Fruit fly (Drosophila melanogaster) whole organism, wandering third instar larva: Measurements from ENCODE around the gene Crag.

ENCODE experiments used
- Abd-B ChIP-seq: fragments of >200 bp; optimal IDR thresholded peaks from 2 replicates; lab custom pipeline; 2017; ENCODE audit warnings: missing biosample characterization, missing genetic modification characterization
- CG32264 ChIP-seq: fragments of 200-800 bp; sonication (Bioruptor generic); optimal IDR thresholded peaks from 2 replicates; lab custom pipeline; 2016; ENCODE audit warnings: missing biosample characterization, missing genetic modification characterization
- CG9705 ChIP-seq: fragments of 200-800 bp; sonication (Bioruptor generic); optimal IDR thresholded peaks from 2 replicates; lab custom pipeline; 2018; ENCODE audit warnings: missing biosample characterization, mild to moderate bottlenecking, missing genetic modification characterization
- CrebA ChIP-seq: fragments of 200-800 bp; sonication (Bioruptor generic); optimal IDR thresholded peaks from 2 replicates; lab custom pipeline; 2016; ENCODE audit warnings: missing biosample characterization, mild to moderate bottlenecking, missing genetic modification characterization, borderline replicate concordance
- HLH106 ChIP-seq: fragments of 200-800 bp; optimal IDR thresholded peaks from 3 replicates; lab custom pipeline; 2019; ENCODE audit warnings: missing biosample characterization, mild to moderate bottlenecking, missing genetic modification characterization, moderate library complexity
- Hnf4 ChIP-seq: fragments of 200-800 bp; sonication (Bioruptor generic); optimal IDR thresholded peaks from 2 replicates; lab custom pipeline; 2016; ENCODE audit warnings: missing biosample characterization, mild to moderate bottlenecking, missing genetic modification characterization
- Hr78 ChIP-seq: fragments of >200 bp; optimal IDR thresholded peaks from 2 replicates; lab custom pipeline; 2017; ENCODE audit warnings: missing biosample characterization, missing genetic modification characterization
- Hr83 ChIP-seq: fragments of 200-300 bp; sonication (Bioruptor generic); optimal IDR thresholded peaks from 2 replicates; lab custom pipeline; 2016; ENCODE audit warnings: missing biosample characterization, mild to moderate bottlenecking, missing genetic modification characterization, moderate library complexity; ENCODE audit not compliant: poor library complexity, severe bottlenecking
- Jra ChIP-seq: sonication (Bioruptor generic); optimal IDR thresholded peaks from 2 replicates; lab custom pipeline; 2016; ENCODE audit warnings: missing biosample characterization, missing genetic modification characterization
- Mio ChIP-seq: sonication (Bioruptor generic); optimal IDR thresholded peaks from 2 replicates; lab custom pipeline; 2016; ENCODE audit warnings: missing biosample characterization, missing genetic modification characterization
- Myc ChIP-seq: fragments of >200 bp; optimal IDR thresholded peaks from 2 replicates; lab custom pipeline; 2017
- N ChIP-seq: fragments of >200 bp; optimal IDR thresholded peaks from 2 replicates; lab custom pipeline; 2018; ENCODE audit warnings: missing biosample characterization, missing external identifiers, missing genetic modification characterization
- OdsH ChIP-seq: fragments of 200-800 bp; sonication (Bioruptor generic); optimal IDR thresholded peaks from 2 replicates; lab custom pipeline; 2016; ENCODE audit warnings: missing biosample characterization, mild to moderate bottlenecking, missing genetic modification characterization
- Rel ChIP-seq, 2 experiments: fragments of 200-800 bp; sonication (Bioruptor generic) in 1 of 2; optimal IDR thresholded peaks; 2 replicates in 1 of 2; 3 replicates in 1 of 2; lab custom pipeline; 2016 to 2019; ENCODE audit warnings: mild to moderate bottlenecking in 2 of 2, missing biosample characterization in 2 of 2, missing genetic modification characterization in 2 of 2, moderate library complexity in 1 of 2
- Sp1 ChIP-seq: fragments of 200-800 bp; sonication (Bioruptor generic); optimal IDR thresholded peaks from 3 replicates; lab custom pipeline; 2019; ENCODE audit warnings: missing biosample characterization, mild to moderate bottlenecking, missing genetic modification characterization, moderate library complexity
- br ChIP-seq: fragments of 200-800 bp; sonication (Bioruptor generic); optimal IDR thresholded peaks from 2 replicates; lab custom pipeline; 2016; ENCODE audit warnings: missing biosample characterization, missing genetic modification characterization
- brk ChIP-seq: fragments of 200-800 bp; sonication (Bioruptor generic); optimal IDR thresholded peaks from 2 replicates; lab custom pipeline; 2016; ENCODE audit warnings: missing biosample characterization, mild to moderate bottlenecking, missing genetic modification characterization
- dl ChIP-seq, 2 experiments: fragments of 175-275, 200-275 bp in 1 of 2; fragments of 200-275 bp in 1 of 2; sonication (Bioruptor generic); optimal IDR thresholded peaks; lab custom pipeline; 2018; ENCODE audit warnings: mild to moderate bottlenecking in 2 of 2, missing biosample characterization in 2 of 2, missing genetic modification characterization in 2 of 2, moderate library complexity in 2 of 2; ENCODE audit not compliant: partially characterized antibody in 2 of 2, insufficient read depth in 1 of 2
- dmrt93B ChIP-seq: fragments of 200-800 bp; sonication (Bioruptor generic); optimal IDR thresholded peaks from 2 replicates; lab custom pipeline; 2018; ENCODE audit warnings: missing biosample characterization, mild to moderate bottlenecking, missing genetic modification characterization
- dsf ChIP-seq: sonication (Bioruptor generic); optimal IDR thresholded peaks from 2 replicates; lab custom pipeline; 2016; ENCODE audit warnings: missing biosample characterization, missing genetic modification characterization, borderline replicate concordance
- ey ChIP-seq: fragments of 200-800 bp; sonication (Bioruptor generic); optimal IDR thresholded peaks from 2 replicates; lab custom pipeline; 2016; ENCODE audit warnings: missing biosample characterization, missing genetic modification characterization
- foxo ChIP-seq, 2 experiments: fragments of 200-800 bp; sonication (Bioruptor generic); optimal IDR thresholded peaks; 2 replicates in 1 of 2; 3 replicates in 1 of 2; lab custom pipeline; 2016 to 2017; ENCODE audit warnings: missing biosample characterization in 2 of 2, missing genetic modification characterization in 2 of 2
- fru ChIP-seq: fragments of 200-800 bp; sonication (Bioruptor generic); optimal IDR thresholded peaks from 3 replicates; lab custom pipeline; 2016; ENCODE audit warnings: missing biosample characterization, mild to moderate bottlenecking, missing genetic modification characterization
- h ChIP-seq: fragments of 200-800 bp; sonication (Bioruptor generic); optimal IDR thresholded peaks from 3 replicates; lab custom pipeline; 2016; ENCODE audit warnings: missing biosample characterization, mild to moderate bottlenecking, missing genetic modification characterization
- jim ChIP-seq: fragments of 175-275, 200-325 bp; sonication (Bioruptor generic); optimal IDR thresholded peaks from 2 replicates; lab custom pipeline; 2016; ENCODE audit warnings: missing biosample characterization, mild to moderate bottlenecking, missing genetic modification characterization
- lola ChIP-seq: fragments of >200 bp; optimal IDR thresholded peaks from 2 replicates; lab custom pipeline; 2017; ENCODE audit warnings: missing biosample characterization, missing genetic modification characterization
- pan ChIP-seq: fragments of >200 bp; optimal IDR thresholded peaks from 2 replicates; lab custom pipeline; 2017
- psq ChIP-seq: fragments of 200-800 bp; sonication (Bioruptor generic); optimal IDR thresholded peaks from 3 replicates; lab custom pipeline; 2017; ENCODE audit warnings: missing biosample characterization, mild to moderate bottlenecking, missing genetic modification characterization, moderate library complexity
- rgr ChIP-seq: fragments of 200-800 bp; sonication (Bioruptor generic); optimal IDR thresholded peaks from 3 replicates; lab custom pipeline; 2016; ENCODE audit warnings: missing biosample characterization, mild to moderate bottlenecking, missing genetic modification characterization
- sage ChIP-seq: fragments of 200-800 bp; sonication (Bioruptor generic); optimal IDR thresholded peaks from 2 replicates; lab custom pipeline; 2016; ENCODE audit warnings: missing biosample characterization, mild to moderate bottlenecking, missing genetic modification characterization
- sv ChIP-seq: fragments of 200-800 bp; sonication (Bioruptor generic); optimal IDR thresholded peaks from 3 replicates; lab custom pipeline; 2016; ENCODE audit warnings: missing biosample characterization, missing genetic modification characterization
- tai ChIP-seq: sonication (Bioruptor generic); optimal IDR thresholded peaks from 2 replicates; lab custom pipeline; 2016; ENCODE audit warnings: missing biosample characterization, missing genetic modification characterization
- woc ChIP-seq: sonication (Bioruptor generic); optimal IDR thresholded peaks from 2 replicates; lab custom pipeline; 2016; ENCODE audit warnings: missing biosample characterization, mild to moderate bottlenecking, missing genetic modification characterization

The Crag gene

dm6 chrX:8591685-8592127 is at the start of gene Crag, which contains the start of gene CG12659:
Gene Crag, plus strand, starts transcription at chrX:8592031.
Gene CG12659, minus strand, starts transcription at chrX:8591729.
- TF ChIP-seq fru (peak; percentile 18), brk (GFP tag; lab: Kevin White, UChicago) (no peak), psq (no peak), foxo (GFP tag; optimal IDR thresholded peaks at IDR 0.05; lab: Kevin White, UChicago) (peak in 1 of 2 experiments; percentile 14), Hnf4 (GFP tag; lab: Kevin White, UChicago) (peak; percentile 45), HLH106 (tag; lab: Kevin White, UChicago) (peak; percentile 12), Hr83 (GFP tag; lab: Kevin White, UChicago) (no peak), lola (GFP tag; lab: Kevin White, UChicago) (no peak), Jra (GFP tag; lab: Kevin White, UChicago) (peak; percentile 39)

dm6 chrX:8542728-8543127 is 49.1 kb upstream of the Crag start:
- TF ChIP-seq ey (GFP tag; lab: Kevin White, UChicago): no peak
- TF ChIP-seq Abd-B: no peak
- no peak for TF ChIP-seq Hr78 (GFP tag; lab: Kevin White, UChicago)
- no peak for TF ChIP-seq rgr
- no peak for TF ChIP-seq Myc (lab: Kevin White, UChicago)
- no peak for TF ChIP-seq Rel (GFP tag; optimal IDR thresholded peaks at IDR 0.05; lab: Kevin White, UChicago)
- no peak for TF ChIP-seq Rel (tag; optimal IDR thresholded peaks at IDR 0.05; lab: Kevin White, UChicago)
- no peak for TF ChIP-seq foxo (GFP tag; optimal IDR thresholded peaks at IDR 0.05; lab: Kevin White, UChicago)

- TF ChIP-seq Jra (GFP tag; lab: Kevin White, UChicago) (no peak), psq (no peak), pan (lab: Kevin White, UChicago) (no peak), Rel (GFP tag; optimal IDR thresholded peaks at IDR 0.05; lab: Kevin White, UChicago) (no peak), Rel (tag; optimal IDR thresholded peaks at IDR 0.05; lab: Kevin White, UChicago) (no peak), rgr (no peak), Myc (lab: Kevin White, UChicago) (no peak)
- TF ChIP-seq, all 38 proteins: peak for 0
Observed at dm6 chrX:8554303-8554702, 37.5 kb upstream of the Crag start.

- TF ChIP-seq Hr83 (GFP tag; lab: Kevin White, UChicago): peak; percentile 75
- peak; percentile 81 for TF ChIP-seq Hnf4 (GFP tag; lab: Kevin White, UChicago)
- TF ChIP-seq fru: peak; percentile 57
- peak in 1 of 2 experiments; percentile 82 for TF ChIP-seq foxo (GFP tag; optimal IDR thresholded peaks at IDR 0.05; lab: Kevin White, UChicago)
- peak; percentile 80 for TF ChIP-seq h (GFP tag; lab: Kevin White, UChicago)
- TF ChIP-seq brk (GFP tag; lab: Kevin White, UChicago): peak; percentile 83
- TF ChIP-seq Mio (GFP tag; lab: Kevin White, UChicago): no peak
- peak; percentile 14 for TF ChIP-seq Rel (GFP tag; optimal IDR thresholded peaks at IDR 0.05; lab: Kevin White, UChicago)
- no peak for TF ChIP-seq Rel (tag; optimal IDR thresholded peaks at IDR 0.05; lab: Kevin White, UChicago)
- TF ChIP-seq CG9705 (GFP tag; lab: Kevin White, UChicago): peak; percentile 58
- TF ChIP-seq OdsH: peak; percentile 57
- peak; percentile 72 for TF ChIP-seq woc
- peak; percentile 46 for TF ChIP-seq sage (GFP tag; lab: Kevin White, UChicago)
- TF ChIP-seq dl (GFP tag; optimal IDR thresholded peaks at IDR 0.05; lab: Kevin White, UChicago; ENCODE audit: insufficient read depth in 1 of 2, partially characterized antibody in 2 of 2): no peak
- no peak for TF ChIP-seq dmrt93B
- no peak for TF ChIP-seq N (GFP tag; lab: Kevin White, UChicago)
- TF ChIP-seq jim: peak; percentile 13
- TF ChIP-seq ey (GFP tag; lab: Kevin White, UChicago): peak; percentile 51
- TF ChIP-seq tai (GFP tag; lab: Kevin White, UChicago): no peak
- peak; percentile 56 for TF ChIP-seq dsf
- TF ChIP-seq CG32264 (GFP tag; lab: Kevin White, UChicago): no peak
- TF ChIP-seq Jra (GFP tag; lab: Kevin White, UChicago): peak; percentile 60
- TF ChIP-seq br: peak; percentile 46
- peak; percentile 66 for TF ChIP-seq sv (GFP tag; lab: Kevin White, UChicago)
- no peak for TF ChIP-seq CrebA
- peak; percentile 99 for TF ChIP-seq psq
- TF ChIP-seq HLH106 (tag; lab: Kevin White, UChicago): peak; percentile 78
- peak; percentile 70 for TF ChIP-seq Sp1 (GFP tag; lab: Kevin White, UChicago)
- no peak for TF ChIP-seq pan (lab: Kevin White, UChicago)
- no peak for TF ChIP-seq Abd-B
Observed at dm6 chrX:8558762-8559172, 33.1 kb upstream of the Crag start, which contains the start of gene IntS4. Gene IntS4, minus strand, starts transcription at chrX:8558781.
